Worm (Caenorhabditis elegans): ENCODE data around the gene nhr-272.
A peak's percentile ranks its signal among the peaks of the same experiment; 100 is the strongest.

The nhr-272 gene

ce11 chrX:12670385-12670784 is 34.2 kb downstream of the nhr-272 start (continued):
- peak; percentile 93 for TF ChIP-seq nhr-71 (tag; optimal IDR thresholded peaks at IDR 0.05)
- TF ChIP-seq rnt-1 (tag; optimal IDR thresholded peaks at IDR 0.05): peak; percentile 76
- TF ChIP-seq elt-3 (tag; optimal IDR thresholded peaks at IDR 0.05): peak in 2 of 6 experiments; percentile 31 to 63
- TF ChIP-seq ztf-4 (tag; optimal IDR thresholded peaks at IDR 0.05): peak; percentile 69
- peak in 1 of 2 experiments; percentile 82 for TF ChIP-seq mdl-1 (tag; optimal IDR thresholded peaks at IDR 0.05)
- peak; percentile 81 for TF ChIP-seq nhr-47 (tag; optimal IDR thresholded peaks at IDR 0.05)
- TF ChIP-seq unc-62 (GFP tag; optimal IDR thresholded peaks at IDR 0.05): no peak
- no peak for TF ChIP-seq pax-3 (tag; optimal IDR thresholded peaks at IDR 0.05)
- TF ChIP-seq egl-13 (tag; optimal IDR thresholded peaks at IDR 0.05): peak; percentile 86
- TF ChIP-seq fkh-10 (GFP tag; optimal IDR thresholded peaks at IDR 0.05): peak; percentile 84
- TF ChIP-seq nhr-12 (tag; optimal IDR thresholded peaks at IDR 0.05): no peak
- TF ChIP-seq ceh-88 (GFP tag; IDR thresholded peaks at IDR 0.05): peak; percentile 31; the same call in 1 of the 2 replicates
- TF ChIP-seq nhr-237 (tag; optimal IDR thresholded peaks at IDR 0.05): peak; percentile 81
- peak; percentile 47 to 76 for TF ChIP-seq efl-1 (optimal IDR thresholded peaks at IDR 0.05)
- TF ChIP-seq efl-1 (GFP tag; optimal IDR thresholded peaks at IDR 0.05 in 1 of 2): peak in 1 of 2 experiments; percentile 92
- TF ChIP-seq dsc-1 (tag; optimal IDR thresholded peaks at IDR 0.05): peak; percentile 59

- TF ChIP-seq F16B12.6 (tag; optimal IDR thresholded peaks at IDR 0.05) (no peak), ceh-90 (tag; optimal IDR thresholded peaks at IDR 0.05) (no peak), nhr-47 (tag; optimal IDR thresholded peaks at IDR 0.05) (peak; percentile 83), nhr-71 (tag; optimal IDR thresholded peaks at IDR 0.05) (peak; percentile 80), mep-1 (tag; optimal IDR thresholded peaks at IDR 0.05) (peak; percentile 13), fkh-8 (tag; optimal IDR thresholded peaks at IDR 0.05) (peak; percentile 80), xbp-1 (tag; optimal IDR thresholded peaks at IDR 0.05) (peak; percentile 15), dsc-1 (tag; optimal IDR thresholded peaks at IDR 0.05) (peak; percentile 97), swsn-7 (tag; optimal IDR thresholded peaks at IDR 0.05) (peak; percentile 68), ceh-82 (tag; optimal IDR thresholded peaks at IDR 0.05) (no peak), lir-3 (tag; optimal IDR thresholded peaks at IDR 0.05; ENCODE audit: poor library complexity) (no peak), fkh-4 (tag; optimal IDR thresholded peaks at IDR 0.05; ENCODE audit: borderline replicate concordance) (peak; percentile 27), snu-23 (GFP tag; optimal IDR thresholded peaks at IDR 0.05) (no peak), hlh-4 (tag; optimal IDR thresholded peaks at IDR 0.05) (peak; percentile 76), ceh-8 (GFP tag; optimal IDR thresholded peaks at IDR 0.05) (no peak), zip-4 (GFP tag; optimal IDR thresholded peaks at IDR 0.05) (no peak), lin-14 (GFP tag; optimal IDR thresholded peaks at IDR 0.05) (peak; percentile 46), nhr-90 (tag; optimal IDR thresholded peaks at IDR 0.05; ENCODE audit: poor library complexity) (no peak), elt-3 (tag; optimal IDR thresholded peaks at IDR 0.05) (no peak), lsy-2 (tag; optimal IDR thresholded peaks at IDR 0.05) (peak in 1 of 2 experiments; percentile 53), sox-4 (tag; optimal IDR thresholded peaks at IDR 0.05) (peak; percentile 46), egl-13 (tag; optimal IDR thresholded peaks at IDR 0.05) (peak; percentile 63), nhr-20 (tag; optimal IDR thresholded peaks at IDR 0.05) (peak; percentile 46), egl-27 (tag; optimal IDR thresholded peaks at IDR 0.05) (no peak), nhr-11 (tag; optimal IDR thresholded peaks at IDR 0.05) (peak; percentile 43), vab-15 (tag; optimal IDR thresholded peaks at IDR 0.05) (no peak), pax-3 (tag; optimal IDR thresholded peaks at IDR 0.05) (peak; percentile 40)
Observed at ce11 chrX:12668941-12669501, 35.6 kb downstream of the nhr-272 start.

ce11 chrX:12667804-12668511 is 36.7 kb downstream of the nhr-272 start, which contains the start of gene nhr-17:
Gene nhr-17 (minus strand): TSS chrX:12667854.
- TF ChIP-seq swsn-7 (tag; optimal IDR thresholded peaks at IDR 0.05) (peak; percentile 20), C34B4.2 (tag; optimal IDR thresholded peaks at IDR 0.05) (no peak), jun-1 (tag; optimal IDR thresholded peaks at IDR 0.05) (no peak), nhr-19 (GFP tag; conservative IDR thresholded peaks at IDR 0.05) (peak; percentile 44), lin-14 (GFP tag; optimal IDR thresholded peaks at IDR 0.05) (peak; percentile 67), mdl-1 (tag; optimal IDR thresholded peaks at IDR 0.05) (peak in 1 of 2 experiments; percentile 10), ceh-88 (GFP tag; IDR thresholded peaks at IDR 0.05) (no peak), ceh-63 (GFP tag; optimal IDR thresholded peaks at IDR 0.05) (no peak), efl-3 (GFP tag; optimal IDR thresholded peaks at IDR 0.05) (no peak), zag-1 (tag; optimal IDR thresholded peaks at IDR 0.05) (no peak), ces-1 (GFP tag; optimal IDR thresholded peaks at IDR 0.05) (no peak), nhr-90 (tag; optimal IDR thresholded peaks at IDR 0.05; ENCODE audit: poor library complexity) (peak; percentile 41), snu-23 (GFP tag; optimal IDR thresholded peaks at IDR 0.05) (peak; percentile 79), ceh-82 (tag; optimal IDR thresholded peaks at IDR 0.05) (peak in 1 of 3 experiments; percentile 2), unc-98 (GFP tag; IDR thresholded peaks at IDR 0.05) (no peak), lsy-2 (tag; optimal IDR thresholded peaks at IDR 0.05) (peak in 1 of 2 experiments; percentile 9), nhr-47 (tag; optimal IDR thresholded peaks at IDR 0.05) (peak; percentile 29), ztf-4 (tag; optimal IDR thresholded peaks at IDR 0.05) (peak; percentile 12), grh-1 (GFP tag; IDR thresholded peaks at IDR 0.05) (no peak), pax-3 (tag; optimal IDR thresholded peaks at IDR 0.05) (peak; percentile 6)
